Fruit fly (Drosophila melanogaster): ENCODE data around the gene CG4287.

CG4287 gene

dm6 chr3R:15933609-15934232 is 29.9 kb downstream of the CG4287 start, which contains the start of the genes CG5478 and blp (continued):
- no peak for TF ChIP-seq nau (GFP tag; optimal IDR thresholded peaks at IDR 0.05)
- no peak for TF ChIP-seq lab (GFP tag; optimal IDR thresholded peaks at IDR 0.05)
- peak; percentile 81 for TF ChIP-seq BEAF-32 (GFP tag; optimal IDR thresholded peaks at IDR 0.05)
- TF ChIP-seq CG11093 (GFP tag; IDR thresholded peaks at IDR 0.05): no peak
- TF ChIP-seq Trl (optimal IDR thresholded peaks at IDR 0.05): no peak
- no peak for TF ChIP-seq Trl (GFP tag; optimal IDR thresholded peaks at IDR 0.05)
- TF ChIP-seq CG3163 (GFP tag; optimal IDR thresholded peaks at IDR 0.05): no peak
- peak; percentile 21 for TF ChIP-seq CG17829 (tag; optimal IDR thresholded peaks at IDR 0.05)
- TF ChIP-seq CG15011 (GFP tag; optimal IDR thresholded peaks at IDR 0.05): no peak
- TF ChIP-seq Atf-2 (GFP tag; optimal IDR thresholded peaks at IDR 0.05): no peak
- peak; percentile 94 for TF ChIP-seq CG6791 (GFP tag; IDR thresholded peaks at IDR 0.05; ENCODE audit: partially characterized antibody)
- peak; percentile 3 for TF ChIP-seq Ets65A (GFP tag)
- TF ChIP-seq Vsx1 (GFP tag; optimal IDR thresholded peaks at IDR 0.05): no peak
- no peak for TF ChIP-seq Ptx1 (GFP tag; IDR thresholded peaks at IDR 0.05)
- TF ChIP-seq bsh (GFP tag; optimal IDR thresholded peaks at IDR 0.05): no peak
- TF ChIP-seq insv (GFP tag; optimal IDR thresholded peaks at IDR 0.05): no peak
- TF ChIP-seq Dll (GFP tag; IDR thresholded peaks at IDR 0.05; ENCODE audit: partially characterized antibody): peak; percentile 94
- TF ChIP-seq CG3995 (GFP tag; optimal IDR thresholded peaks at IDR 0.05): peak; percentile 97
- TF ChIP-seq lmd (GFP tag; IDR thresholded peaks at IDR 0.05): no peak
- TF ChIP-seq tup (GFP tag; optimal IDR thresholded peaks at IDR 0.05): no peak
- TF ChIP-seq CG11560 (tag; IDR thresholded peaks at IDR 0.05): no peak; the same call in 2 of the 3 replicates
- TF ChIP-seq wor (GFP tag; IDR thresholded peaks at IDR 0.05): no peak
- TF ChIP-seq HmgZ (tag; optimal IDR thresholded peaks at IDR 0.05): peak; percentile 42
- TF ChIP-seq lbe (GFP tag; optimal IDR thresholded peaks at IDR 0.05): peak; percentile 37
- TF ChIP-seq CG10267 (tag; optimal IDR thresholded peaks at IDR 0.05): peak; percentile 27
- no peak for TF ChIP-seq Neu2 (GFP tag; optimal IDR thresholded peaks at IDR 0.05; ENCODE audit: borderline replicate concordance)
- TF ChIP-seq CG3726 (GFP tag; IDR thresholded peaks at IDR 0.05): no peak
- no peak for TF ChIP-seq kah (GFP tag; optimal IDR thresholded peaks at IDR 0.05)
- TF ChIP-seq pb (GFP tag; optimal IDR thresholded peaks at IDR 0.05): no peak
- no peak for TF ChIP-seq H15 (GFP tag; IDR thresholded peaks at IDR 0.05)
- no peak for TF ChIP-seq crc (GFP tag; optimal IDR thresholded peaks at IDR 0.05)
- TF ChIP-seq CG2678 (tag; optimal IDR thresholded peaks at IDR 0.05): no peak
- TF ChIP-seq sd (tag; optimal IDR thresholded peaks at IDR 0.05): peak; percentile 49
- no peak for TF ChIP-seq Lim3 (GFP tag; IDR thresholded peaks at IDR 0.05)
- peak; percentile 92 for TF ChIP-seq bbx (GFP tag; IDR thresholded peaks at IDR 0.05; ENCODE audit: partially characterized antibody)
- TF ChIP-seq Abd-B (GFP tag; optimal IDR thresholded peaks at IDR 0.05): no peak
- no peak for TF ChIP-seq her (GFP tag; optimal IDR thresholded peaks at IDR 0.05)
- TF ChIP-seq Spps (tag; optimal IDR thresholded peaks at IDR 0.05): no peak
- no peak for TF ChIP-seq p53 (GFP tag; optimal IDR thresholded peaks at IDR 0.05)
- no peak for TF ChIP-seq psq (GFP tag; optimal IDR thresholded peaks at IDR 0.05)
- no peak for TF ChIP-seq Fer1 (GFP tag; optimal IDR thresholded peaks at IDR 0.05)
- TF ChIP-seq z (GFP tag; IDR thresholded peaks at IDR 0.05): no peak
- peak; percentile 92 for TF ChIP-seq CG14860 (GFP tag; IDR thresholded peaks at IDR 0.05; ENCODE audit: partially characterized antibody)
- peak in 1 of 2 experiments; percentile 97 for TF ChIP-seq Pdp1 (GFP tag; optimal IDR thresholded peaks at IDR 0.05)
- no peak for TF ChIP-seq Drgx (GFP tag; IDR thresholded peaks at IDR 0.05)
- TF ChIP-seq otp (GFP tag; IDR thresholded peaks at IDR 0.05): no peak
- TF ChIP-seq gsb (GFP tag; IDR thresholded peaks at IDR 0.05): no peak
- peak; percentile 87 for TF ChIP-seq sna (GFP tag; IDR thresholded peaks at IDR 0.05; ENCODE audit: partially characterized antibody)
- TF ChIP-seq Bgb (GFP tag; IDR thresholded peaks at IDR 0.05; ENCODE audit: partially characterized antibody): peak; percentile 93
- no peak for TF ChIP-seq CG32532 (GFP tag; IDR thresholded peaks at IDR 0.05)
